Fruit fly (Drosophila melanogaster) whole organism, wandering third instar larva: ENCODE results near the gene CG12017.

Experiments
- CG9705 ChIP-seq: fragments of 200-800 bp; sonication (Bioruptor generic); optimal IDR thresholded peaks from 2 replicates; lab custom pipeline; 2018; ENCODE audit warnings: missing biosample characterization, mild to moderate bottlenecking, missing genetic modification characterization
- CrebA ChIP-seq: fragments of 200-800 bp; sonication (Bioruptor generic); optimal IDR thresholded peaks from 2 replicates; lab custom pipeline; 2016; ENCODE audit warnings: missing biosample characterization, mild to moderate bottlenecking, missing genetic modification characterization, borderline replicate concordance
- Dfd ChIP-seq: fragments of >200 bp; optimal IDR thresholded peaks from 2 replicates; lab custom pipeline; 2017; ENCODE audit warnings: missing biosample characterization, missing genetic modification characterization
- Dif ChIP-seq: fragments of 200-275, 200-300 bp; sonication (Bioruptor generic); optimal IDR thresholded peaks from 2 replicates; lab custom pipeline; 2018; ENCODE audit warnings: missing biosample characterization, missing genetic modification characterization; ENCODE audit not compliant: partially characterized antibody
- GATAd ChIP-seq: sonication (Bioruptor generic); optimal IDR thresholded peaks from 2 replicates; lab custom pipeline; 2016; ENCODE audit warnings: missing biosample characterization, missing genetic modification characterization
- HLH106 ChIP-seq: fragments of 200-800 bp; optimal IDR thresholded peaks from 3 replicates; lab custom pipeline; 2019; ENCODE audit warnings: missing biosample characterization, mild to moderate bottlenecking, missing genetic modification characterization, moderate library complexity
- Hnf4 ChIP-seq: fragments of 200-800 bp; sonication (Bioruptor generic); optimal IDR thresholded peaks from 2 replicates; lab custom pipeline; 2016; ENCODE audit warnings: missing biosample characterization, mild to moderate bottlenecking, missing genetic modification characterization
- Hr78 ChIP-seq: fragments of >200 bp; optimal IDR thresholded peaks from 2 replicates; lab custom pipeline; 2017; ENCODE audit warnings: missing biosample characterization, missing genetic modification characterization
- Hr83 ChIP-seq: fragments of 200-300 bp; sonication (Bioruptor generic); optimal IDR thresholded peaks from 2 replicates; lab custom pipeline; 2016; ENCODE audit warnings: missing biosample characterization, mild to moderate bottlenecking, missing genetic modification characterization, moderate library complexity; ENCODE audit not compliant: poor library complexity, severe bottlenecking
- Jra ChIP-seq: sonication (Bioruptor generic); optimal IDR thresholded peaks from 2 replicates; lab custom pipeline; 2016; ENCODE audit warnings: missing biosample characterization, missing genetic modification characterization
- Mio ChIP-seq: sonication (Bioruptor generic); optimal IDR thresholded peaks from 2 replicates; lab custom pipeline; 2016; ENCODE audit warnings: missing biosample characterization, missing genetic modification characterization
- Myc ChIP-seq: fragments of >200 bp; optimal IDR thresholded peaks from 2 replicates; lab custom pipeline; 2017
- N ChIP-seq: fragments of >200 bp; optimal IDR thresholded peaks from 2 replicates; lab custom pipeline; 2018; ENCODE audit warnings: missing biosample characterization, missing external identifiers, missing genetic modification characterization
- OdsH ChIP-seq: fragments of 200-800 bp; sonication (Bioruptor generic); optimal IDR thresholded peaks from 2 replicates; lab custom pipeline; 2016; ENCODE audit warnings: missing biosample characterization, mild to moderate bottlenecking, missing genetic modification characterization
- Rel ChIP-seq, 2 experiments: fragments of 200-800 bp; sonication (Bioruptor generic) in 1 of 2; optimal IDR thresholded peaks; 2 replicates in 1 of 2; 3 replicates in 1 of 2; lab custom pipeline; 2016 to 2019; ENCODE audit warnings: mild to moderate bottlenecking in 2 of 2, missing biosample characterization in 2 of 2, missing genetic modification characterization in 2 of 2, moderate library complexity in 1 of 2
- Sp1 ChIP-seq: fragments of 200-800 bp; sonication (Bioruptor generic); optimal IDR thresholded peaks from 3 replicates; lab custom pipeline; 2019; ENCODE audit warnings: missing biosample characterization, mild to moderate bottlenecking, missing genetic modification characterization, moderate library complexity
- Vsx2 ChIP-seq: fragments of 200-300, 225-300 bp; sonication (Bioruptor generic); optimal IDR thresholded peaks from 2 replicates; lab custom pipeline; 2018; ENCODE audit warnings: missing biosample characterization, missing genetic modification characterization; ENCODE audit not compliant: partially characterized antibody
- br ChIP-seq: fragments of 200-800 bp; sonication (Bioruptor generic); optimal IDR thresholded peaks from 2 replicates; lab custom pipeline; 2016; ENCODE audit warnings: missing biosample characterization, missing genetic modification characterization
- brk ChIP-seq: fragments of 200-800 bp; sonication (Bioruptor generic); optimal IDR thresholded peaks from 2 replicates; lab custom pipeline; 2016; ENCODE audit warnings: missing biosample characterization, mild to moderate bottlenecking, missing genetic modification characterization
- dl ChIP-seq, 2 experiments: fragments of 175-275, 200-275 bp in 1 of 2; fragments of 200-275 bp in 1 of 2; sonication (Bioruptor generic); optimal IDR thresholded peaks; lab custom pipeline; 2018; ENCODE audit warnings: mild to moderate bottlenecking in 2 of 2, missing biosample characterization in 2 of 2, missing genetic modification characterization in 2 of 2, moderate library complexity in 2 of 2; ENCODE audit not compliant: partially characterized antibody in 2 of 2, insufficient read depth in 1 of 2
- dmrt93B ChIP-seq: fragments of 200-800 bp; sonication (Bioruptor generic); optimal IDR thresholded peaks from 2 replicates; lab custom pipeline; 2018; ENCODE audit warnings: missing biosample characterization, mild to moderate bottlenecking, missing genetic modification characterization
- dsf ChIP-seq: sonication (Bioruptor generic); optimal IDR thresholded peaks from 2 replicates; lab custom pipeline; 2016; ENCODE audit warnings: missing biosample characterization, missing genetic modification characterization, borderline replicate concordance
- ey ChIP-seq: fragments of 200-800 bp; sonication (Bioruptor generic); optimal IDR thresholded peaks from 2 replicates; lab custom pipeline; 2016; ENCODE audit warnings: missing biosample characterization, missing genetic modification characterization
- foxo ChIP-seq, 2 experiments: fragments of 200-800 bp; sonication (Bioruptor generic); optimal IDR thresholded peaks; 2 replicates in 1 of 2; 3 replicates in 1 of 2; lab custom pipeline; 2016 to 2017; ENCODE audit warnings: missing biosample characterization in 2 of 2, missing genetic modification characterization in 2 of 2
- fru ChIP-seq: fragments of 200-800 bp; sonication (Bioruptor generic); optimal IDR thresholded peaks from 3 replicates; lab custom pipeline; 2016; ENCODE audit warnings: missing biosample characterization, mild to moderate bottlenecking, missing genetic modification characterization
- h ChIP-seq: fragments of 200-800 bp; sonication (Bioruptor generic); optimal IDR thresholded peaks from 3 replicates; lab custom pipeline; 2016; ENCODE audit warnings: missing biosample characterization, mild to moderate bottlenecking, missing genetic modification characterization
- jim ChIP-seq: fragments of 175-275, 200-325 bp; sonication (Bioruptor generic); optimal IDR thresholded peaks from 2 replicates; lab custom pipeline; 2016; ENCODE audit warnings: missing biosample characterization, mild to moderate bottlenecking, missing genetic modification characterization
- lola ChIP-seq: fragments of >200 bp; optimal IDR thresholded peaks from 2 replicates; lab custom pipeline; 2017; ENCODE audit warnings: missing biosample characterization, missing genetic modification characterization
- pan ChIP-seq: fragments of >200 bp; optimal IDR thresholded peaks from 2 replicates; lab custom pipeline; 2017
- rgr ChIP-seq: fragments of 200-800 bp; sonication (Bioruptor generic); optimal IDR thresholded peaks from 3 replicates; lab custom pipeline; 2016; ENCODE audit warnings: missing biosample characterization, mild to moderate bottlenecking, missing genetic modification characterization
- sage ChIP-seq: fragments of 200-800 bp; sonication (Bioruptor generic); optimal IDR thresholded peaks from 2 replicates; lab custom pipeline; 2016; ENCODE audit warnings: missing biosample characterization, mild to moderate bottlenecking, missing genetic modification characterization
- sv ChIP-seq: fragments of 200-800 bp; sonication (Bioruptor generic); optimal IDR thresholded peaks from 3 replicates; lab custom pipeline; 2016; ENCODE audit warnings: missing biosample characterization, missing genetic modification characterization
- tai ChIP-seq: sonication (Bioruptor generic); optimal IDR thresholded peaks from 2 replicates; lab custom pipeline; 2016; ENCODE audit warnings: missing biosample characterization, missing genetic modification characterization
- usp ChIP-seq: fragments of >200 bp; optimal IDR thresholded peaks from 2 replicates; lab custom pipeline; 2017; ENCODE audit warnings: missing biosample characterization, missing genetic modification characterization
- woc ChIP-seq: sonication (Bioruptor generic); optimal IDR thresholded peaks from 2 replicates; lab custom pipeline; 2016; ENCODE audit warnings: missing biosample characterization, mild to moderate bottlenecking, missing genetic modification characterization

Gene CG12017

dm6 chr3L:3335688-3336087 lies 55.6 kb downstream of the CG12017 start, which contains the start of gene Drsl1:
Drsl1 (minus strand) TSS chr3L:3335788.
- TF ChIP-seq Rel (GFP tag; optimal IDR thresholded peaks at IDR 0.05; lab: Kevin White, UChicago) (no peak), Rel (tag; optimal IDR thresholded peaks at IDR 0.05; lab: Kevin White, UChicago) (no peak), dsf (GFP tag; lab: Kevin White, UChicago) (no peak), usp (GFP tag; lab: Kevin White, UChicago) (no peak), ey (GFP tag; lab: Kevin White, UChicago) (no peak), CrebA (GFP tag; lab: Kevin White, UChicago) (no peak), Jra (GFP tag; lab: Kevin White, UChicago) (no peak), br (GFP tag; lab: Kevin White, UChicago) (no peak), tai (no peak), sage (no peak), Sp1 (GFP tag; lab: Kevin White, UChicago) (no peak), CG9705 (GFP tag; lab: Kevin White, UChicago) (no peak), pan (lab: Kevin White, UChicago) (no peak), woc (GFP tag; lab: Kevin White, UChicago) (no peak), Dfd (GFP tag; lab: Kevin White, UChicago) (no peak), Hr83 (no peak), dmrt93B (no peak)

- TF ChIP-seq Sp1 (GFP tag; lab: Kevin White, UChicago) (peak; percentile 47), dmrt93B (no peak), Hr83 (peak; percentile 67), jim (GFP tag; lab: Kevin White, UChicago) (peak; percentile 80), dsf (GFP tag; lab: Kevin White, UChicago) (no peak), Rel (GFP tag; optimal IDR thresholded peaks at IDR 0.05; lab: Kevin White, UChicago) (no peak), Rel (tag; optimal IDR thresholded peaks at IDR 0.05; lab: Kevin White, UChicago) (peak; percentile 27), usp (GFP tag; lab: Kevin White, UChicago) (no peak), tai (no peak), dl (GFP tag; optimal IDR thresholded peaks at IDR 0.05; lab: Kevin White, UChicago; ENCODE audit: insufficient read depth in 1 of 2, partially characterized antibody in 2 of 2) (no peak), HLH106 (tag; lab: Kevin White, UChicago) (peak; percentile 23), woc (GFP tag; lab: Kevin White, UChicago) (no peak), sv (GFP tag; lab: Kevin White, UChicago) (peak; percentile 19), Hr78 (GFP tag; lab: Kevin White, UChicago) (no peak), Vsx2 (GFP tag; lab: Kevin White, UChicago) (peak; percentile 52), Hnf4 (GFP tag; lab: Kevin White, UChicago) (peak; percentile 16), Jra (GFP tag; lab: Kevin White, UChicago) (no peak), h (GFP tag; lab: Kevin White, UChicago) (peak; percentile 13), brk (no peak), Dif (GFP tag; lab: Kevin White, UChicago) (peak; percentile 59), fru (GFP tag; lab: Kevin White, UChicago) (no peak), Myc (lab: Kevin White, UChicago) (no peak), lola (GFP tag; lab: Kevin White, UChicago) (no peak), CrebA (GFP tag; lab: Kevin White, UChicago) (no peak), foxo (GFP tag; optimal IDR thresholded peaks at IDR 0.05; lab: Kevin White, UChicago) (no peak), N (no peak), OdsH (GFP tag; lab: Kevin White, UChicago) (no peak), ey (GFP tag; lab: Kevin White, UChicago) (no peak), sage (no peak), Mio (GFP tag; lab: Kevin White, UChicago) (no peak), rgr (peak; percentile 19), GATAd (GFP tag; lab: Kevin White, UChicago) (no peak)
- TF ChIP-seq, all 38 proteins: peak for 11
Observed at dm6 chr3L:3336368-3337164, 56.5 kb downstream of the CG12017 start, which contains the start of the genes Drsl6 and kst. Drsl6 (minus strand) TSS chr3L:3336418. kst (plus strand) TSS chr3L:3336860.
